Worm (Caenorhabditis elegans) whole organism, L1 larva: ENCODE measurements around the gene lido-4.
A peak's percentile ranks its signal among the peaks of the same experiment; 100 is the strongest.

ENCODE experiments used
- ceh-90 ChIP-seq: sonication (generic microtip); optimal IDR thresholded peaks from 2 replicates; lab custom pipeline; 2016; ENCODE audit warnings: missing genetic modification characterization, missing compliant biosample characterization
- grh-1 ChIP-seq: fragments of 200-800 bp; sonication (Bioruptor generic); IDR thresholded peaks from 2 replicates; pipeline ENCODE4 v1.3.6; 2022; ENCODE audit warnings: missing genetic modification reagents, missing genetic modification characterization, missing compliant biosample characterization
- jun-1 ChIP-seq: fragments of 150-350 bp; optimal IDR thresholded peaks from 2 replicates; lab custom pipeline; 2014; ENCODE audit warnings: missing biosample characterization, missing genetic modification reagents, missing genetic modification characterization
- lsy-2 ChIP-seq, 2 experiments: fragments of 150-350 bp; optimal IDR thresholded peaks; 2 replicates each; lab custom pipeline; 2014; ENCODE audit warnings: missing biosample characterization in 2 of 2, missing genetic modification characterization in 2 of 2
- unc-86 ChIP-seq: sonication (generic microtip); optimal IDR thresholded peaks from 2 replicates; lab custom pipeline; 2016; ENCODE audit warnings: missing genetic modification characterization, missing compliant biosample characterization

Gene lido-4

DNA sequence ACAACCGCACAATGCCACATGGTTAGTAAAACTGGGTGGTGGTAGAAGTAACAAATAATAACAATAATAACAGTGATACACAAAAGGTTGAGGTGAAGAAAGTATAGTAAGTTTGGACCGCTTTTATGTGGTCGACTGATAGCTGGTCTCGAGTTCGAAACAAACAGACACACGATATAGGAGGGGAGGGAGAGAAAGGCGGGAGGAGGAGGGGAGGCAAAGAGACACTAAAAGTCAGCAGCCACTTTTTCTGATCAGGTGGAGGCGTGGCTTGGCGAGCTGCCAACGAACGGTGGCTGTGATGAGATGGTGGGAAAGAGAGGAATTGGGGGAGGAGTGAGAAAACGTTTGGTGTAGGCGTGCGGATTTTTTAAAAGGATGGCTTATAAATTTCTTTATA lies 49.2 kb downstream of the lido-4 start (continued):
- TF ChIP-seq jun-1 (tag; lab: Kevin White, UChicago) (no peak), lsy-2 (tag; optimal IDR thresholded peaks at IDR 0.05; lab: Kevin White, UChicago) (peak in 1 of 2 experiments; percentile 20), unc-86 (tag; lab: Kevin White, UChicago) (no peak), grh-1 (GFP tag; lab: Robert Waterston, UW) (no peak), ceh-90 (no peak)
- TF ChIP-seq, all 84 proteins: peak for 15
